Worm (Caenorhabditis elegans) whole organism, mixed stage, embryonic: ENCODE measurements around the gene rabx-5.

Experiments used
- bed-3 ChIP-seq: fragments of 200-800 bp; sonication (Bioruptor generic); optimal IDR thresholded peaks from 3 replicates; lab custom pipeline; 2018; ENCODE audit warnings: mild to moderate bottlenecking, missing genetic modification characterization, moderate library complexity, missing compliant biosample characterization
- ceh-83 ChIP-seq: fragments of 200-800 bp; sonication (Bioruptor generic); optimal IDR thresholded peaks from 2 replicates; lab custom pipeline; 2018; ENCODE audit warnings: mild to moderate bottlenecking, missing genetic modification characterization, missing compliant biosample characterization
- ces-1 ChIP-seq: fragments of 150-350 bp; optimal IDR thresholded peaks from 2 replicates; lab custom pipeline; 2014; ENCODE audit warnings: missing biosample characterization, missing genetic modification reagents, missing genetic modification characterization
- cnd-1 ChIP-seq: fragments of 200-800 bp; sonication (Bioruptor generic); optimal IDR thresholded peaks from 2 replicates; lab custom pipeline; 2018; ENCODE audit warnings: mild to moderate bottlenecking, missing genetic modification characterization, missing compliant biosample characterization
- drap-1 ChIP-seq: fragments of 200-800 bp; sonication (Bioruptor generic); optimal IDR thresholded peaks from 3 replicates; lab custom pipeline; 2018; ENCODE audit warnings: mild to moderate bottlenecking, missing genetic modification characterization, missing compliant biosample characterization
- elt-3 ChIP-seq: fragments of 150-350 bp; optimal IDR thresholded peaks from 2 replicates; lab custom pipeline; 2014; ENCODE audit warnings: missing biosample characterization, missing genetic modification characterization
- nhr-12 ChIP-seq: fragments of 150-350 bp; optimal IDR thresholded peaks from 2 replicates; lab custom pipeline; 2014; ENCODE audit warnings: missing biosample characterization, missing genetic modification characterization
- pha-4 ChIP-seq: fragments of 150-350 bp; optimal IDR thresholded peaks from 2 replicates; lab custom pipeline; 2018; ENCODE audit warnings: missing biosample characterization, missing genetic modification reagents, missing genetic modification characterization
- snpc-4 ChIP-seq: fragments of 150-350 bp; optimal IDR thresholded peaks from 2 replicates; lab custom pipeline; 2014; ENCODE audit warnings: missing biosample characterization, missing genetic modification characterization
- tbx-8 ChIP-seq: fragments of 200-800 bp; sonication (Bioruptor generic); optimal IDR thresholded peaks from 2 replicates; lab custom pipeline; 2018; ENCODE audit warnings: mild to moderate bottlenecking, missing genetic modification characterization, moderate library complexity, missing compliant biosample characterization

- TF ChIP-seq snpc-4 (tag; lab: Kevin White, UChicago) (no peak), drap-1 (GFP tag; lab: Kevin White, UChicago) (no peak), cnd-1 (tag; lab: Kevin White, UChicago) (no peak), pha-4 (tag; lab: Kevin White, UChicago) (no peak), nhr-12 (tag; lab: Kevin White, UChicago) (no peak), elt-3 (no peak), ces-1 (no peak), bed-3 (GFP tag; lab: Kevin White, UChicago) (no peak), ceh-83 (GFP tag; lab: Kevin White, UChicago) (no peak), tbx-8 (GFP tag; lab: Kevin White, UChicago) (no peak)
These were observed 4.3 kb upstream of the rabx-5 start for ce11 chrIII:10600894-10601293.
